Worm (Caenorhabditis elegans) whole organism, L3 larva: ENCODE results near the gene srx-32.
"Not testable (repeated sequence)": the region's sequence is repeated elsewhere in the genome, so short reads cannot be mapped to it uniquely, and the experiment has no call there.

Experiments
- ama-1 ChIP-seq: fragments of 150-350 bp; optimal IDR thresholded peaks from 2 replicates; lab custom pipeline; 2018
- mdl-1 ChIP-seq: fragments of 150-350 bp; optimal IDR thresholded peaks from 2 replicates; lab custom pipeline; 2014; ENCODE audit warnings: missing biosample characterization, missing genetic modification characterization
- nfya-1 ChIP-seq: sonication (generic microtip); optimal IDR thresholded peaks from 2 replicates; lab custom pipeline; 2017; ENCODE audit warnings: missing genetic modification characterization, mild to moderate bottlenecking, missing compliant biosample characterization, antibody characterized with exemption, moderate library complexity; ENCODE audit not compliant: insufficient read depth
- nhr-23 ChIP-seq: fragments of 150-350 bp; optimal IDR thresholded peaks from 2 replicates; lab custom pipeline; 2014; ENCODE audit warnings: missing biosample characterization, missing genetic modification reagents, missing genetic modification characterization

DNA sequence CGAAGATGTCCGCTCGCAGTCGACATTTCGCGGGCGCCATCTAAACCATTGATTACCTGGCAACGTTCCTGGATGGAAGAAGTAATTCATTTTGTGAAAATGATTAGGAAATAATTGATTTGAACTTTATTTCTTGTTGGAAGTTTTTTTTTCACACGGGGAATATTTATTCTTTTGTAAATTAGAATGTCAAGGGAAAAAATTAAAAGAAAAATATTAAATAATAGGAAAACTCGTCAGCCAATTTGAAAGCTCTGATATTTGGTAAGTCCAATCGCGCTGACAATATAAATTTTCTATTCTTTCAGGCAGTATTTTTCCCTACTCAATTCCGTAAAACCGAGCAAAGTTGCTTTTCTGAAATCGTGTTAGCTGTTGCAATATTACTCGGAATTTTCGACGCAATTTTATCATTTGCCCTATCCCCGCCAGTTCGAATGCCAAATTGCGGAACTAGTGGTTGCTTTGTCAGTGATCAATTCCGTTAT is 18.5 kb upstream of the srx-32 start, which contains the start of the genes K09C6.7 and K09C6.10:
- not testable (repeated sequence) for TF ChIP-seq ama-1 (lab: Kevin White, UChicago); mdl-1 (tag; lab: Kevin White, UChicago); nfya-1; nhr-23
